Worm (Caenorhabditis elegans) whole organism, L4 larva: ENCODE measurements around the gene F55B12.2.
A peak's percentile ranks its signal among the peaks of the same experiment; 100 is the strongest.

ENCODE experiments used
- F10B5.3 ChIP-seq: sonication (generic microtip); optimal IDR thresholded peaks from 2 replicates; lab custom pipeline; 2016; ENCODE audit warnings: mild to moderate bottlenecking, missing genetic modification characterization, missing compliant biosample characterization
- F37D6.2 ChIP-seq: sonication (generic microtip); optimal IDR thresholded peaks from 2 replicates; lab custom pipeline; 2016; ENCODE audit warnings: mild to moderate bottlenecking, missing genetic modification characterization, missing compliant biosample characterization
- Y105C5A.15 ChIP-seq: fragments of 200-800 bp; sonication (Bioruptor generic); IDR thresholded peaks from 2 replicates; pipeline ENCODE4 v1.3.6; 2022; ENCODE audit warnings: missing genetic modification characterization, missing compliant biosample characterization
- aha-1 ChIP-seq: fragments of 150-350 bp; peaks from one replicate; lab custom pipeline; 2014; ENCODE audit warnings: missing biosample characterization, missing genetic modification characterization
- ceh-28 ChIP-seq: fragments of 150-350 bp; optimal IDR thresholded peaks from 2 replicates; lab custom pipeline; 2014; ENCODE audit warnings: missing biosample characterization, missing genetic modification reagents, missing genetic modification characterization
- ceh-32 ChIP-seq: sonication (generic microtip); optimal IDR thresholded peaks from 2 replicates; lab custom pipeline; 2016; ENCODE audit warnings: mild to moderate bottlenecking, missing genetic modification characterization, missing compliant biosample characterization; ENCODE audit not compliant: poor library complexity
- daf-16 ChIP-seq, 3 experiments: sonication (generic microtip); optimal IDR thresholded peaks; 2 replicates each; lab custom pipeline; 2016 to 2017; ENCODE audit warnings: missing genetic modification characterization in 3 of 3, missing genetic modification reagents in 3 of 3, mild to moderate bottlenecking in 2 of 3, missing compliant biosample characterization in 2 of 3, missing biosample characterization in 1 of 3, moderate library complexity in 1 of 3
- daf-19 ChIP-seq: fragments of 200-800 bp; sonication (Bioruptor generic); conservative IDR thresholded peaks from 2 replicates; pipeline ENCODE4 v1.3.6; 2022; ENCODE audit warnings: missing genetic modification characterization, missing compliant biosample characterization
- dpl-1 ChIP-seq: fragments of 150-350 bp; optimal IDR thresholded peaks from 2 replicates; lab custom pipeline; 2014; ENCODE audit warnings: missing biosample characterization, missing genetic modification reagents, missing genetic modification characterization
- duxl-1 ChIP-seq: sonication (generic microtip); optimal IDR thresholded peaks from 2 replicates; lab custom pipeline; 2016; ENCODE audit warnings: mild to moderate bottlenecking, missing genetic modification characterization, moderate library complexity, missing compliant biosample characterization; ENCODE audit not compliant: poor library complexity
- dve-1 ChIP-seq: sonication (generic microtip); optimal IDR thresholded peaks from 2 replicates; lab custom pipeline; 2017; ENCODE audit warnings: antibody characterized with exemption, mild to moderate bottlenecking, missing genetic modification characterization, missing compliant biosample characterization; ENCODE audit not compliant: insufficient read depth
- egl-27 ChIP-seq: sonication (generic microtip); optimal IDR thresholded peaks from 3 replicates; lab custom pipeline; 2017; ENCODE audit warnings: missing biosample characterization, missing genetic modification reagents, missing genetic modification characterization
- egl-43 ChIP-seq: fragments of 200-800 bp; sonication (Bioruptor generic); IDR thresholded peaks from 2 replicates; pipeline ENCODE4 v1.3.6; 2022; ENCODE audit warnings: missing genetic modification reagents, missing genetic modification characterization, missing compliant biosample characterization
- fkh-10 ChIP-seq: fragments of 150-350 bp; optimal IDR thresholded peaks from 2 replicates; lab custom pipeline; 2014; ENCODE audit warnings: missing biosample characterization, missing genetic modification reagents, missing genetic modification characterization
- gei-8 ChIP-seq: fragments of 200-800 bp; sonication (Bioruptor generic); optimal IDR thresholded peaks from 2 replicates; lab custom pipeline; 2018; ENCODE audit warnings: mild to moderate bottlenecking, missing genetic modification characterization, missing compliant biosample characterization
- hlh-30 ChIP-seq: sonication (generic microtip); optimal IDR thresholded peaks from 2 replicates; lab custom pipeline; 2017; ENCODE audit warnings: antibody characterized with exemption, mild to moderate bottlenecking, missing genetic modification characterization, missing compliant biosample characterization; ENCODE audit not compliant: insufficient read depth
- hmg-1.1 ChIP-seq: fragments of 200-800 bp; sonication (Bioruptor generic); IDR thresholded peaks from 2 replicates; pipeline ENCODE4 v1.3.6; 2022; ENCODE audit warnings: missing genetic modification reagents, missing genetic modification characterization, missing compliant biosample characterization
- lin-38 ChIP-seq: fragments of 200-800 bp; sonication (Bioruptor generic); IDR thresholded peaks from 2 replicates; pipeline ENCODE4 v1.3.6; 2022; ENCODE audit warnings: missing genetic modification reagents, missing genetic modification characterization, missing compliant biosample characterization
- lin-39 ChIP-seq: fragments of 150-350 bp; optimal IDR thresholded peaks from 2 replicates; lab custom pipeline; 2014; ENCODE audit warnings: missing biosample characterization, missing genetic modification reagents, missing genetic modification characterization
- madf-9 ChIP-seq: fragments of 200-800 bp; sonication (Bioruptor generic); conservative IDR thresholded peaks from 2 replicates; pipeline ENCODE4 v1.3.6; 2022; ENCODE audit warnings: missing genetic modification reagents, missing genetic modification characterization, missing compliant biosample characterization
- mdl-1 ChIP-seq, 2 experiments: fragments of 150-350 bp in 1 of 2; sonication (generic microtip) in 1 of 2; optimal IDR thresholded peaks; 2 replicates each; lab custom pipeline; 2014 to 2017; ENCODE audit warnings: missing biosample characterization in 2 of 2, missing genetic modification characterization in 2 of 2
- mep-1 ChIP-seq: fragments of 150-350 bp; sonication (generic microtip); optimal IDR thresholded peaks from 3 replicates; lab custom pipeline; 2014; ENCODE audit warnings: missing biosample characterization, missing genetic modification characterization
- nhr-102 ChIP-seq: sonication (generic microtip); optimal IDR thresholded peaks from 2 replicates; lab custom pipeline; 2016; ENCODE audit warnings: mild to moderate bottlenecking, missing genetic modification characterization, moderate library complexity, missing compliant biosample characterization
- nhr-237 ChIP-seq: sonication (generic microtip); optimal IDR thresholded peaks from 2 replicates; lab custom pipeline; 2017; ENCODE audit warnings: missing biosample characterization, missing genetic modification characterization
- nhr-25 ChIP-seq: sonication (generic microtip); optimal IDR thresholded peaks from 2 replicates; lab custom pipeline; 2017; ENCODE audit warnings: missing genetic modification characterization, mild to moderate bottlenecking, missing compliant biosample characterization, antibody characterized with exemption, moderate library complexity, borderline replicate concordance; ENCODE audit not compliant: insufficient read depth
- nhr-28 ChIP-seq: fragments of 150-350 bp; optimal IDR thresholded peaks from 2 replicates; lab custom pipeline; 2014; ENCODE audit warnings: missing biosample characterization, missing genetic modification characterization
- nhr-42 ChIP-seq: fragments of 200-800 bp; sonication (Bioruptor generic); IDR thresholded peaks from 2 replicates; pipeline ENCODE4 v1.3.6; 2022; ENCODE audit warnings: missing genetic modification characterization, missing compliant biosample characterization
- nhr-6 ChIP-seq: fragments of 150-350 bp; optimal IDR thresholded peaks from 2 replicates; lab custom pipeline; 2014; ENCODE audit warnings: missing biosample characterization, missing genetic modification characterization
- nhr-76 ChIP-seq: fragments of 150-350 bp; optimal IDR thresholded peaks from 2 replicates; lab custom pipeline; 2014; ENCODE audit warnings: missing biosample characterization, missing genetic modification characterization
- pha-4 ChIP-seq, 2 experiments: fragments of 150-350 bp in 1 of 2; fragments of 200-800 bp in 1 of 2; sonication (Bioruptor generic) in 1 of 2; IDR thresholded peaks in 1 of 2; optimal IDR thresholded peaks in 1 of 2; 2 replicates each; pipeline versions ENCODE4 v1.3.6 to Lab custom; 2014 to 2022; ENCODE audit warnings: missing genetic modification characterization in 2 of 2, missing genetic modification reagents in 2 of 2, missing biosample characterization in 1 of 2, missing compliant biosample characterization in 1 of 2
- rbr-2 ChIP-seq: sonication (generic microtip); optimal IDR thresholded peaks from 2 replicates; lab custom pipeline; 2016; ENCODE audit warnings: missing genotype, missing genetic modification characterization, missing compliant biosample characterization
- spr-1 ChIP-seq: sonication (generic microtip); optimal IDR thresholded peaks from 2 replicates; lab custom pipeline; 2016; ENCODE audit warnings: mild to moderate bottlenecking, missing genetic modification characterization, missing compliant biosample characterization
- unc-62 ChIP-seq, 3 experiments: fragments of 150-350 bp in 1 of 3; sonication (generic microtip); optimal IDR thresholded peaks in 2 of 3; peaks in 1 of 3; 1 replicate in 1 of 3; 2 replicates in 2 of 3; lab custom pipeline; 2014 to 2017; ENCODE audit warnings: missing biosample characterization in 3 of 3, missing genetic modification characterization in 3 of 3, missing genetic modification reagents in 3 of 3, missing genotype in 1 of 3

F55B12.2 gene

ce11 chrV:13848379-13848778, 31.6 kb upstream of the F55B12.2 start, which contains the start of gene srx-133:
Gene srx-133 (plus strand): TSS chrV:13848679.
- TF ChIP-seq ceh-28 (tag; lab: Kevin White, UChicago) (no peak), aha-1 (tag; lab: Kevin White, UChicago) (peak; percentile 48)

ce11 chrV:13845136-13845535, 28.4 kb upstream of the F55B12.2 start, which contains the start of gene srx-131:
Gene srx-131 (plus strand): TSS chrV:13845436.
- TF ChIP-seq madf-9 (GFP tag; lab: Robert Waterston, UW): no peak
- TF ChIP-seq aha-1 (tag; lab: Kevin White, UChicago): peak; percentile 33

ce11 chrV:13843147-13843546, 26.4 kb upstream of the F55B12.2 start, which contains the start of gene srx-130:
Gene srx-130 (plus strand): TSS chrV:13843447.
- TF ChIP-seq nhr-28 (tag; lab: Kevin White, UChicago) (no peak), nhr-25 (tag; lab: Kevin White, UChicago) (no peak), fkh-10 (GFP tag; lab: Kevin White, UChicago) (no peak), hlh-30 (tag; lab: Kevin White, UChicago) (no peak), nhr-102 (tag; lab: Kevin White, UChicago) (no peak), nhr-237 (no peak), ceh-32 (no peak), nhr-76 (tag; lab: Kevin White, UChicago) (no peak), mep-1 (tag; lab: Kevin White, UChicago) (no peak), daf-16 (GFP tag; optimal IDR thresholded peaks at IDR 0.05; lab: Kevin White, UChicago) (no peak), daf-16 (tag; optimal IDR thresholded peaks at IDR 0.05; lab: Kevin White, UChicago) (no peak), gei-8 (GFP tag; lab: Kevin White, UChicago) (no peak), madf-9 (GFP tag; lab: Robert Waterston, UW) (no peak), dve-1 (tag; lab: Kevin White, UChicago) (no peak), ceh-28 (tag; lab: Kevin White, UChicago) (no peak), dpl-1 (GFP tag; lab: Kevin White, UChicago) (no peak), unc-62 (GFP tag; optimal IDR thresholded peaks at IDR 0.05 in 1 of 2; lab: Kevin White, UChicago) (no peak), unc-62 (tag; optimal IDR thresholded peaks at IDR 0.05; lab: Kevin White, UChicago) (no peak), F37D6.2 (tag; lab: Kevin White, UChicago) (no peak)

- no peak for TF ChIP-seq lin-38 (GFP tag; lab: Robert Waterston, UW)
- TF ChIP-seq daf-19 (GFP tag; lab: Robert Waterston, UW): no peak
- no peak for TF ChIP-seq F10B5.3 (tag; lab: Kevin White, UChicago)
- TF ChIP-seq hmg-1.1 (GFP tag; lab: Robert Waterston, UW): no peak
- no peak for TF ChIP-seq madf-9 (GFP tag; lab: Robert Waterston, UW)
- no peak for TF ChIP-seq lin-39 (tag; lab: Kevin White, UChicago)
- TF ChIP-seq pha-4 (GFP tag; IDR thresholded peaks at IDR 0.05; lab: Robert Waterston, UW): no peak
- TF ChIP-seq pha-4 (tag; optimal IDR thresholded peaks at IDR 0.05; lab: Kevin White, UChicago): no peak
- TF ChIP-seq spr-1 (tag; lab: Kevin White, UChicago): no peak
- TF ChIP-seq rbr-2: no peak
- no peak for TF ChIP-seq egl-43
- no peak for TF ChIP-seq nhr-237
- no peak for TF ChIP-seq egl-27
- no peak for TF ChIP-seq Y105C5A.15 (GFP tag; lab: Robert Waterston, UW)
Observed at ce11 chrV:13840909-13841308, 24.1 kb upstream of the F55B12.2 start, which contains the start of gene srx-17. Gene srx-17 (plus strand): TSS chrV:13841209.

- peak in 1 of 2 experiments; percentile 66 for TF ChIP-seq mdl-1 (tag; optimal IDR thresholded peaks at IDR 0.05; lab: Kevin White, UChicago)
- no peak for TF ChIP-seq duxl-1 (tag; lab: Kevin White, UChicago)
- TF ChIP-seq nhr-42: no peak
- peak; percentile 10 for TF ChIP-seq nhr-28 (tag; lab: Kevin White, UChicago)
- no peak for TF ChIP-seq nhr-6 (tag; lab: Kevin White, UChicago)
- peak in 1 of 2 experiments; percentile 35 for TF ChIP-seq unc-62 (GFP tag; optimal IDR thresholded peaks at IDR 0.05 in 1 of 2; lab: Kevin White, UChicago)
- TF ChIP-seq unc-62 (tag; optimal IDR thresholded peaks at IDR 0.05; lab: Kevin White, UChicago): no peak
Observed at ce11 chrV:13839433-13839832, 22.7 kb upstream of the F55B12.2 start, which contains the start of gene F55B12.10. Gene F55B12.10 (plus strand): TSS chrV:13839733.
